Worm (Caenorhabditis elegans) whole organism, L4/young adult: ENCODE data around the gene F46H5.3.

ENCODE experiments used
- W03F9.2 ChIP-seq: fragments of 150-350 bp; optimal IDR thresholded peaks from 2 replicates; lab custom pipeline; 2014; ENCODE audit warnings: missing biosample characterization, missing genetic modification characterization
- dao-5 ChIP-seq: sonication (generic microtip); optimal IDR thresholded peaks from 2 replicates; lab custom pipeline; 2016; ENCODE audit warnings: missing genotype, missing genetic modification characterization, moderate library complexity, missing compliant biosample characterization
- him-1 ChIP-seq: sonication (generic microtip); optimal IDR thresholded peaks from 2 replicates; lab custom pipeline; 2016; ENCODE audit warnings: missing genotype, missing genetic modification reagents, missing genetic modification characterization, missing compliant biosample characterization

F46H5.3 gene

ce11 chrX:7254558-7254957 is 16.1 kb upstream of the F46H5.3 start, which contains the start of gene F46H5.4:
TSS of gene F46H5.4 (minus strand) at chrX:7254610.
- no peak for TF ChIP-seq dao-5 (tag; lab: Kevin White, UChicago)
- TF ChIP-seq W03F9.2 (tag; lab: Kevin White, UChicago), result no peak
- TF ChIP-seq him-1 (tag; lab: Kevin White, UChicago), result peak; percentile 15

DNA sequence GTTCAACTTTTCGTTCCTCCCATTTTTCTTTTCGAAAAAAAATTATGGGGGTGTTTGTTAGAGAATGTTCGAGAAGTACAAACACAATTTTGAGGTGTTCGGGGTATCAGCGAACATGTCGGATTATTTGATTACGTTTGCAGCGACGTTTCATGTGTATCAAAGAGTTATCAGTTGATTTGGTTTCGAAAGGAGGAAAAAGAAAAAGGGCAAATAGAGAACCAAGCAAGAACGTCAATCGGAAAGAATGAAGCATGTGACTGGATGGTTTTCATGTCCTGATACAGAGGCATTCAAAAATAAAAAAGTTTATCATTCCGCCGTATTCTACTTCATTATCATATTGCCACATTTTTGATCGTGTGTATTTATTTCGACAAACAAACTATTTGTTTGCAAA is 6.3 kb upstream of the F46H5.3 start:
- no peak for TF ChIP-seq him-1 (tag; lab: Kevin White, UChicago)
- TF ChIP-seq dao-5 (tag; lab: Kevin White, UChicago), result no peak
- peak; percentile 22 for TF ChIP-seq W03F9.2 (tag; lab: Kevin White, UChicago)

- TF ChIP-seq him-1 (tag; lab: Kevin White, UChicago), result no peak
- TF ChIP-seq W03F9.2 (tag; lab: Kevin White, UChicago), result no peak
- TF ChIP-seq dao-5 (tag; lab: Kevin White, UChicago), result no peak
Observed at ce11 chrX:7242878-7243277, 4.4 kb upstream of the F46H5.3 start, which contains the start of gene F46H5.7. TSS of gene F46H5.7 (minus strand) at chrX:7242983.

- no peak for TF ChIP-seq W03F9.2 (tag; lab: Kevin White, UChicago)
- TF ChIP-seq dao-5 (tag; lab: Kevin White, UChicago), result no peak
- TF ChIP-seq him-1 (tag; lab: Kevin White, UChicago), result no peak
Observed at ce11 chrX:7242119-7242518, 3.7 kb upstream of the F46H5.3 start.

- no peak for TF ChIP-seq W03F9.2 (tag; lab: Kevin White, UChicago)
- TF ChIP-seq dao-5 (tag; lab: Kevin White, UChicago), result no peak
- TF ChIP-seq him-1 (tag; lab: Kevin White, UChicago), result no peak
Observed at ce11 chrX:7236717-7237116, 1.7 kb downstream of the F46H5.3 start.

ce11 chrX:7234723-7235203 is 3.7 kb downstream of the F46H5.3 start:
- TF ChIP-seq W03F9.2 (tag; lab: Kevin White, UChicago), result no peak
- TF ChIP-seq him-1 (tag; lab: Kevin White, UChicago), result peak; percentile 81
- no peak for TF ChIP-seq dao-5 (tag; lab: Kevin White, UChicago)

DNA sequence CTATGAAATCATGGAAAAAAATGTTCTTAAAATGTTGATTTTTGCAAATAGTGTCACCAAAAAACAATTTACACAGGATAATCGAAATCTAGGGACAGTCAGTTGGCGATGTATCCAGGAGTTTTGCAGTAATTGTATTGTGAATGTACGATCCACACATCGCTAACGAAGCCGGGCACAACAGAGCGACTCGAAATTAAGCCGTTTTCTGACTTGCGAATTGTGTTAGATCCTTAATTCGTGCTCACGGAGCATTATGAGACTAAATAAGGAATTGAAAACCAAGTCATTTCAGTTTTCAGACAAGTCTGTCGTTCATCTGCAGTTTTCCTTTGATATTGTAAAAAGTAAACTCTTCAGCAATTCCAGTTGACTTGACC is 4.4 kb downstream of the F46H5.3 start:
- TF ChIP-seq dao-5 (tag; lab: Kevin White, UChicago), result no peak
- no peak for TF ChIP-seq W03F9.2 (tag; lab: Kevin White, UChicago)
- no peak for TF ChIP-seq him-1 (tag; lab: Kevin White, UChicago)

DNA sequence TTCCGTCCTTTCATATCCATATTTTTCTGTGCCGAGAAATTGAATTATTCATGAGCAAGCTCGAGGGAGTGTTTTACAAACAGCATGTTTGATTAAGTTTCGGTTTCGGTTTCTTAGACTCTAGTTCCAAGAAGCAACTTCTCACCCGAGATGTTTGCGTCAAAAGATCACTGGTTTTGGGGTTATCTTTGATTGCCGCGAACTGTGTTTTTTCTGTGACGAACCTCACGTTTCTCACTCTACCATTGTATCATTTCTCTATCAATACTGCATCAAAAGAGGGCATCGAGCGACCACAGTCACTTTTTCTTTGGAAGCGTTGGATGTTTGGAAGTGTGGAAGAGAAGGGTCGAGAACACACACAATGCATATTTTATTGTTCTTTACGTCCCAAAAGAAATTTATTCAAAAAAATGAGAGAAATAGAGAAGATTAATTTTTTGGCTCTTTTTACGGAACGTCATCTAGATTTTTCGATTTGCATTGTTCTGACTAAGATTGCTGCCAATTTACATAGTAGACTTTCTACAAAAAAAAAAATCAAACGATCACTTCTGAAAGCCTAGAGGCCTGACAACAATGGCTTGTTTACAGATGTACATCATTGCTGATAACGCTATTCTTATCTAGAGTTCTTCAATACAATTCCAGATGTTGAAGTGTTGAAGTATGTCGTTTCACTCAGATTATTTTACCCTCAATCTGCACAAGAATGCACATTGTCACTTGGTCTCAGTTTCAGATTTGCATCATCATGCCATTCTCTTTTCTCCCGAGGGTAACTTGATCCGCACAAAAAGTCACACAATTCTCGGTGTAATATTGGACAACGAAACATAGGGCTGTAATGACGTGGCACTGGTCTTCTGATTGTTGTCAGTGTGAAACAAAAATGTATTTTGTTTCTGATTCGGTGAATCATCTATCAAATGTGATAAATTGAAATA is 5.1 kb downstream of the F46H5.3 start:
- TF ChIP-seq W03F9.2 (tag; lab: Kevin White, UChicago) (no peak), dao-5 (tag; lab: Kevin White, UChicago) (no peak), him-1 (tag; lab: Kevin White, UChicago) (no peak)

- TF ChIP-seq dao-5 (tag; lab: Kevin White, UChicago) (no peak), W03F9.2 (tag; lab: Kevin White, UChicago) (no peak), him-1 (tag; lab: Kevin White, UChicago) (peak; percentile 47)
Observed at ce11 chrX:7232158-7232822, 6.2 kb downstream of the F46H5.3 start.

ce11 chrX:7230877-7231276 is 7.6 kb downstream of the F46H5.3 start:
- TF ChIP-seq dao-5 (tag; lab: Kevin White, UChicago) (no peak), him-1 (tag; lab: Kevin White, UChicago) (no peak), W03F9.2 (tag; lab: Kevin White, UChicago) (no peak)

DNA sequence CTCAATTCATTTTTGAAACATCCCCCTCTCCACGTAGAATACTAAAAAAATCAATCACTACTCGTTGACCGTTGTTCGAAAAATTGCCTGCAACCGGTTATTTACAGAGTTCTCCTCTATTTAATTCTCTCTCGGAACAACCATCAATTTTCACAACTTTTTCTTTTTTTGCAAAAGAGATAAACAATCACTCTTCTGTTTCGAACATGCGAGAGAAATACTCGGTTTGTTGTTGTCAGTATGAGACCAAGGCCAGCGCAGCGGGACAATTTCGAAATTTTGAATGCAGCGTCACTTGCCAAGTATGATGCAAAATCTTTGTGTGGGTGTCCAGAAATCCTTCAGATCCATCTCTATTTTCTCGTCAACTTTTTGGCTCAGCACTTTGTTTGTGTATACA is 8.1 kb downstream of the F46H5.3 start:
- TF ChIP-seq dao-5 (tag; lab: Kevin White, UChicago), result no peak
- TF ChIP-seq him-1 (tag; lab: Kevin White, UChicago), result peak; percentile 6
- no peak for TF ChIP-seq W03F9.2 (tag; lab: Kevin White, UChicago)

DNA sequence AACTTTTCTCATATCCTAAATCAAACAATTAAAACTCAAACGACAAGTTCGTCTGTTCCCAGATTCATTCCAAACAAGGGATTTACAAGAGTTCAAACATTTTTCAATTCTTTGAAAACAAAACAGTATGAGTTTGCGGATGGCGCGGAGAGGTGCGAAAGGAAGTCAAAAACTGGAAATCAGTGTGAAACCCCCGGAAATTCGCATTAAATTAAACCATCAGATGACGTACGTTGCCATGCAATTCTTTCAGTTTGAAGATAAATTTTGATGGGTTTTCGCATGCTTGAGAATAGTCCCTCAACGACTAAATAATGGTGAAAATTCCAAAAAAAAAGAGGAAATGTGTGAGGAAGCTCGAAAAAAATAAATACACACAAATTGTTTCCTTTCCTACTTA is 9.1 kb downstream of the F46H5.3 start:
- no peak for TF ChIP-seq him-1 (tag; lab: Kevin White, UChicago)
- no peak for TF ChIP-seq dao-5 (tag; lab: Kevin White, UChicago)
- TF ChIP-seq W03F9.2 (tag; lab: Kevin White, UChicago), result no peak

DNA sequence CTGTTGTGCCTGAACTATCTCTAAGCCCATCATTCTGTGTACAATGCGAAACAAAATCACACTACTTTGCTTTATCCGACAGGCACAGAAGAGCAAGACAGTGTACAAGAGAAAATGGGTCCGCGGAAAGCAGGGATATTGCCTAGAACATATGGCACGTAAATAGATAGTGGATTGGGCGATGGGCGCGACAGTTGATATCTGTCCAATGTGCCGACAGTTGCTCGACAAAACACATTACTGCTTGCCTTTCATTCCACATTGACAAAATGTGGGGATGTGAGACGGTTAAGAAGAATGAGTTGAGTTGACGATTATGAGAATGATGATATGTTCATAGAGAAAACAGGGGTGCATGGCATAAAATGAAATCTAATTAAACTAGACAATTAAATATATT is 13.4 kb downstream of the F46H5.3 start:
- TF ChIP-seq dao-5 (tag; lab: Kevin White, UChicago) (no peak), him-1 (tag; lab: Kevin White, UChicago) (no peak), W03F9.2 (tag; lab: Kevin White, UChicago) (no peak)
